Worm (Caenorhabditis elegans) whole organism, L1 larva: Measurements from ENCODE around the gene cyp-29A4.

Experiments
- aly-2 ChIP-seq: fragments of 150-350 bp; optimal IDR thresholded peaks from 2 replicates; lab custom pipeline; 2014; ENCODE audit warnings: missing biosample characterization, missing genetic modification characterization
- blmp-1 ChIP-seq: fragments of 150-350 bp; optimal IDR thresholded peaks from 2 replicates; lab custom pipeline; 2014; ENCODE audit warnings: missing biosample characterization, missing genetic modification characterization
- elt-3 ChIP-seq, 6 experiments: fragments of 150-350 bp in 1 of 6; sonication (generic microtip); optimal IDR thresholded peaks; 2 replicates each; lab custom pipeline; 2017 to 2018; ENCODE audit warnings: missing biosample characterization in 6 of 6, missing genetic modification characterization in 6 of 6, inconsistent platforms in 1 of 6
- fkh-4 ChIP-seq: sonication (generic microtip); optimal IDR thresholded peaks from 2 replicates; lab custom pipeline; 2016; ENCODE audit warnings: missing compliant biosample characterization, missing genetic modification characterization, borderline replicate concordance
- nhr-237 ChIP-seq: fragments of 150-350 bp; optimal IDR thresholded peaks from 2 replicates; lab custom pipeline; 2014; ENCODE audit warnings: missing biosample characterization, missing genetic modification characterization
- nhr-47 ChIP-seq: sonication (generic microtip); optimal IDR thresholded peaks from 2 replicates; lab custom pipeline; 2016; ENCODE audit warnings: mild to moderate bottlenecking, missing genetic modification characterization, moderate library complexity, missing compliant biosample characterization
- nhr-76 ChIP-seq: sonication (generic microtip); optimal IDR thresholded peaks from 2 replicates; lab custom pipeline; 2017; ENCODE audit warnings: missing biosample characterization, missing genetic modification characterization
- nhr-77 ChIP-seq: fragments of 150-350 bp; optimal IDR thresholded peaks from 2 replicates; lab custom pipeline; 2014; ENCODE audit warnings: missing biosample characterization, missing genetic modification characterization

ce11 chrV:9618919-9619318 is 35.6 kb upstream of the cyp-29A4 start, which contains the start of gene idpc-7:
- TF ChIP-seq fkh-4 (tag; lab: Kevin White, UChicago) (no peak), nhr-237 (tag; lab: Kevin White, UChicago) (no peak), aly-2 (no peak), nhr-76 (tag; lab: Kevin White, UChicago) (no peak), blmp-1 (no peak), nhr-77 (tag; lab: Kevin White, UChicago) (no peak), elt-3 (tag; optimal IDR thresholded peaks at IDR 0.05; lab: Kevin White, UChicago) (no peak), nhr-47 (tag; lab: Kevin White, UChicago) (no peak)
